Worm (Caenorhabditis elegans): ENCODE results near the gene M60.6.
A peak's percentile ranks its signal among the peaks of the same experiment; 100 is the strongest.

Gene M60.6

DNA sequence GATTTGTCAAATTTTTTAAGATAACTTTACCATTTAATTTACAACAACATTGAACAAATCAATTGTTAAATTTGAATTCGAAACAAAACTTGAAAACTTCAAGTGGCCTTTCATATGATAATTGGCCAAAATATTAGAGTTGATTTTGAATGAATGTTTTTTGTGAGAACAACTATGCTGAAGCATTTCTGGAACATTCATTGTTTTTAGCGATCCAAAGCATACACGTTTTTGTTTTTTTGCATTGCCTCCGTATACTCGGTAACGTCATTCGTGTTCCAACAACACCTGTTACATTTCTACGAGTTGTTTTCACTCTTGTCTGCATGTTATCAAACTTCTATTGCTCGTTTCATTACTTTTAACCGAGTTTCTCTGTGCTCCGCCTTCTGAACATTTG, 24.7 kb upstream of the M60.6 start:
- TF ChIP-seq ceh-34 (tag; optimal IDR thresholded peaks at IDR 0.05) (no peak), lin-11 (tag; optimal IDR thresholded peaks at IDR 0.05) (no peak), pha-4 (tag; optimal IDR thresholded peaks at IDR 0.05) (no peak), C08G9.2 (tag; optimal IDR thresholded peaks at IDR 0.05) (no peak), pax-1 (tag; optimal IDR thresholded peaks at IDR 0.05) (no peak), hlh-13 (GFP tag; optimal IDR thresholded peaks at IDR 0.05) (no peak), lim-6 (tag; optimal IDR thresholded peaks at IDR 0.05) (no peak)

DNA sequence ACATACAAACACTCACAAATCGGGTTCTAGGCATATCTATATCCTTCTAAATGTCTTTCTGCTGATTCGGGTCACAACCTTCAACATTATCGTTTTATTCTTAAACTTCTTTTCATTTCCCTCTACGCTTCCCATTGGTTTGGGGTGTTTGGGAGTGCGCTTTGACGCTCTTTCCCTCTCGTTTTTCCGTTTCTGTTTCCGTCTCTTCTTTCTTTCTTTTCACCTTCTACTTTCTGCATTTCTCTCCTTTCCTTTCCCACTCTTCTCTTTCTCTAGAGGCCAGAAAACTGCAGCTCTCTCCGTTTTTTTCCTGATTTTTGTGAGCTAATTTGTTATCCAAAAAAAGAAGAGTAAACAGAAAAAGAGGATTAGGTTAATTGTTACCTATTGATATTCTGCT, 24.1 kb upstream of the M60.6 start:
- TF ChIP-seq nhr-11 (tag; optimal IDR thresholded peaks at IDR 0.05) (no peak), tbx-2 (tag; optimal IDR thresholded peaks at IDR 0.05) (peak; percentile 55), nfya-1 (tag; optimal IDR thresholded peaks at IDR 0.05) (peak; percentile 26), ceh-45 (GFP tag; IDR thresholded peaks at IDR 0.05) (no peak), unc-42 (tag; optimal IDR thresholded peaks at IDR 0.05) (peak; percentile 32), ceh-31 (tag; optimal IDR thresholded peaks at IDR 0.05) (peak; percentile 18), ref-2 (tag; optimal IDR thresholded peaks at IDR 0.05) (peak; percentile 17), ceh-18 (tag; optimal IDR thresholded peaks at IDR 0.05) (peak; percentile 52)

DNA sequence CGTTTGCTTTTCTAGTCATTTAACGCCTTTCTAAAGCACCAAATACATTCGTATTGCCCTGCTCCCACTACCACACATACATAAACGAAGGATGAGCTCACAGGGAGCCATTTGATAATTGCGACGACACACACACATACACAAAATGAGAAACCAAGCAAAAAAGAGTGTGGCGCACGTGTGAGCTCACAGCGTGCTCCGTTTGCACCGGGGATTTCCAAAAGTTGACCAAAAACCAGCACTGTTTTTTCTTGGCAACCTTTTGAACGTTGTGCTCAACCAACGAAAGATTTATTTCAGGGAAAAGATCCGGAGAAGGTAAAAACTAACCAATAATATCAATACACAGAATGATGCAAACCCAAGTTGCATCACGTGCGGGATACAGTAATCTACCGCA, 22.6 kb upstream of the M60.6 start, which contains the start of gene ksr-1:
Gene ksr-1, plus strand, starts transcription at position 301 of the 400 bp plus-strand sequence.
- TF ChIP-seq zip-5 (tag; optimal IDR thresholded peaks at IDR 0.05) (no peak), ceh-31 (tag; optimal IDR thresholded peaks at IDR 0.05) (no peak), elt-4 (tag; optimal IDR thresholded peaks at IDR 0.05) (no peak), odd-2 (tag; optimal IDR thresholded peaks at IDR 0.05) (no peak), ceh-30 (tag; optimal IDR thresholded peaks at IDR 0.05) (no peak), ceh-22 (tag; optimal IDR thresholded peaks at IDR 0.05) (no peak), hlh-15 (tag; optimal IDR thresholded peaks at IDR 0.05) (no peak), ceh-24 (tag; optimal IDR thresholded peaks at IDR 0.05) (no peak), unc-86 (tag; optimal IDR thresholded peaks at IDR 0.05) (no peak), pha-4 (tag; optimal IDR thresholded peaks at IDR 0.05) (no peak), tbx-2 (tag; optimal IDR thresholded peaks at IDR 0.05) (no peak)

DNA sequence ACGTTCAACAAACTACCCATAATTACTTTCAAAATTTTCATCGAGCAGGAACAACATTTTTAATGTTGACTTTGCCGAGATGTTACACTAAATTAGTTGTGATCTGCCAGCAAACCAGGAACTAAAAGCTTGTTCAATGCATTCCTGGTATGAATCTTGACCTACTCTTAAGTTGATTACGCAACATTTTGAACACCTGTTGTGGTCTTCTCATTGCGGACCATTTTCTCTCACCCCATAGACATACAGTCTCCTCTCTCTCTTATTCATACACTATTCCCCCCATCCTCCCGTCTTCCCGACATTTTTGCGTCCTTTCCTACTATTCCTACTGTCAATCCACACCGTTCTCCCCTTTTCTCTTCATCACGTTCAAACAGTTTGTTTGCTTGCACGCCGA, 21.2 kb upstream of the M60.6 start:
- TF ChIP-seq C08G9.2 (tag; optimal IDR thresholded peaks at IDR 0.05) (no peak), ceh-19 (GFP tag; optimal IDR thresholded peaks at IDR 0.05) (no peak), ceh-9 (tag; optimal IDR thresholded peaks at IDR 0.05) (no peak), ceh-14 (tag; optimal IDR thresholded peaks at IDR 0.05) (no peak), tbx-7 (tag; optimal IDR thresholded peaks at IDR 0.05) (no peak), ceh-30 (tag; optimal IDR thresholded peaks at IDR 0.05) (no peak), ceh-24 (tag; optimal IDR thresholded peaks at IDR 0.05) (no peak), elt-4 (tag; optimal IDR thresholded peaks at IDR 0.05) (no peak), ceh-31 (tag; optimal IDR thresholded peaks at IDR 0.05) (peak; percentile 28), tbx-2 (tag; optimal IDR thresholded peaks at IDR 0.05) (peak; percentile 15), K02D7.2 (tag; optimal IDR thresholded peaks at IDR 0.05) (no peak), ref-2 (tag; optimal IDR thresholded peaks at IDR 0.05) (peak; percentile 18), hlh-8 (tag; optimal IDR thresholded peaks at IDR 0.05) (no peak), pros-1 (tag; optimal IDR thresholded peaks at IDR 0.05) (no peak)

DNA sequence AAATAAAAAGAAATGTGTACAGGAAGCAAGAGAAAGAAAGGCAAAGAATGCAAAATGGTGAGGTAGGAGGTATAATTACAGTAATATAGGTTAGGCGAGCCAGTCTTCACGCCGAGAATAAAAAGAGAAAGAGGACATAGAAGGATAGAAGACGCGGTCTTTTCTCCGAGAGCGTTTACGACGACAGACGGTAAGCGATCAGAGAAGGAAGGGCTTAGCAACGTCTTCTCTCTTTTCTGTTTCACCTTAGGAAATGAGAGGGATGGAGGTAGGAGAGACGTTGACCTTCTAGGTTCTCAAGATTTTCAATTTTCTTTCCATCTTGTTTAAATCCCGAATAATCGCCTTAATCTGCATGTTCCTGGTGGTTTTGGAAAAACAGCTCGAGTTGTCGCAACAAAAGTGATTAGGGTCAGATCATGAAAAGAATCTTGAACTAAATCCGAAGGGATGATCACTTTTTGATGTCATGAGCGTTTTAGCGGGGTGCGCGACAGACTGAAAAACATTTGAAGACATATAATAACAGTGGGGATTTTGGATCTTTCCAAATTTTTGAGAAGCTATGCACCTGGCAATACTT, 18.8 kb upstream of the M60.6 start, which contains the start of gene cutl-29:
Gene cutl-29, minus strand, starts transcription at position 51 of the 583 bp plus-strand sequence.
- TF ChIP-seq ceh-31 (tag; optimal IDR thresholded peaks at IDR 0.05), result peak; percentile 11
- TF ChIP-seq gmeb-2 (tag; optimal IDR thresholded peaks at IDR 0.05), result no peak
- TF ChIP-seq rnt-1 (tag; optimal IDR thresholded peaks at IDR 0.05), result no peak
- TF ChIP-seq ceh-9 (tag; optimal IDR thresholded peaks at IDR 0.05), result no peak
- TF ChIP-seq ceh-22 (tag; optimal IDR thresholded peaks at IDR 0.05), result no peak
- no peak for TF ChIP-seq sdc-2 (tag; optimal IDR thresholded peaks at IDR 0.05)
- TF ChIP-seq K09A11.1 (tag; optimal IDR thresholded peaks at IDR 0.05; ENCODE audit: insufficient read depth), result no peak
- TF ChIP-seq tbx-2 (tag; optimal IDR thresholded peaks at IDR 0.05), result no peak
